Worm (Caenorhabditis elegans) whole organism, L4/young adult: ENCODE data around the gene enu-3.5.

Source experiments
- W03F9.2 ChIP-seq: fragments of 150-350 bp; optimal IDR thresholded peaks from 2 replicates; lab custom pipeline; 2014; ENCODE audit warnings: missing biosample characterization, missing genetic modification characterization
- dao-5 ChIP-seq: sonication (generic microtip); optimal IDR thresholded peaks from 2 replicates; lab custom pipeline; 2016; ENCODE audit warnings: missing genotype, missing genetic modification characterization, moderate library complexity, missing compliant biosample characterization
- him-1 ChIP-seq: sonication (generic microtip); optimal IDR thresholded peaks from 2 replicates; lab custom pipeline; 2016; ENCODE audit warnings: missing genotype, missing genetic modification reagents, missing genetic modification characterization, missing compliant biosample characterization

Gene enu-3.5

DNA sequence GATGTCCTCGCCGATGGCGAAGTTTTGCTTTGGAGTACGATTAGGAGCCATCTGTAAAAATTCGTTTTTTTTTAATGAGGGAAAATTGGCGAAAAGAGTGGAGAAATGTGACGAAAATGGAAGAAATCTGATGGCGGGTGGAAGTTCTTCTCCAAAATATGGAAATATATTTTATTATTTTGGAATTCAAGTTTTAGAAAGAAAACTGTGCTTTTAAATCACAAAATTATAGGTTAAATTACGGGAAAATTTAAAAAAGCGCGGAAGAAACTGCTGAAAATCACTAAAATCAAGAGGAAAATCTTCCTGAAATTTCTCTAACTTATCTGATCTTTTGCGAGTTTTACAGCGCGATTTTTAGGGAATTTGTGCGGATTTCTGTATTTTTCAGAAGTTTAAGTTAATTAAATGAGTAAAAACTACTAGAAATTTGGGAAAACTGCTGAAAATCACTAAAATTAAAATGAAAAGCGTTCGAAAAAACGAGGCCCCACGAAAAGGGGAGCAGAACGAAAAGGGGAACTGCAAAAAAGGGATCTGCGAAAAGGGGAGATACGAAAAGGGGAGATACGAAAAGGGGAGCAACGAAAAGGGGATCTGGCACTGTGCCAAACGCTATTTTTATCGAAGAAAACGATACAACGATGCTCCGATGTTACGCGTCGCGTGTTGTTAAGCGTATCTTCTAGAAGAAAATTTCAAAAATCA lies at the start of gene enu-3.5, which contains the start of gene cec-7:
enu-3.5 (plus strand) TSS at position 670 of the 708 bp plus-strand sequence.
cec-7 (minus strand) TSS at position 51 of the 708 bp plus-strand sequence.
- no peak for TF ChIP-seq dao-5 (tag; lab: Kevin White, UChicago)
- no peak for TF ChIP-seq him-1
- TF ChIP-seq W03F9.2 (tag; lab: Kevin White, UChicago) = no peak

DNA sequence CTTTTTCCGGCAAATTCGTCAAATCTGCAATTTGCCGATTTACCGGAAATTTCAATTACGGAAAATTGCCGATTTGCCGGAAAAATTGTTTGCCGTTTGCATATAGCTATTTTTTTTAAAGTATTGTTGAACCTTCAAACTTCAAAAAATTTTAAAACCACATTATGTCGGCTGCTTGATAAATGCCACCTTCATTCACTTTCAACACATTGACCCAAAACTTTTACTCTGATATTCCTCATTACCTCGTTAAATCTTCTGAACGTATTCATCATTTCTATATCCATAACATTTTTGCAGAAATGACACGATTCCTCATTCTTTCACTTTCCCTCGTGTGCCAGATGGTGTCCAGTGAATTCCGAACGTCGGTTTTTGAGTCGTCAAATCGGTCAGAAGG lies 48.9 kb upstream of the enu-3.5 start, which contains the start of gene Y37D8A.3:
Y37D8A.3 (plus strand) TSS at position 301 of the 400 bp plus-strand sequence.
- TF ChIP-seq him-1 = no peak
- no peak for TF ChIP-seq dao-5 (tag; lab: Kevin White, UChicago)
- no peak for TF ChIP-seq W03F9.2 (tag; lab: Kevin White, UChicago)

DNA sequence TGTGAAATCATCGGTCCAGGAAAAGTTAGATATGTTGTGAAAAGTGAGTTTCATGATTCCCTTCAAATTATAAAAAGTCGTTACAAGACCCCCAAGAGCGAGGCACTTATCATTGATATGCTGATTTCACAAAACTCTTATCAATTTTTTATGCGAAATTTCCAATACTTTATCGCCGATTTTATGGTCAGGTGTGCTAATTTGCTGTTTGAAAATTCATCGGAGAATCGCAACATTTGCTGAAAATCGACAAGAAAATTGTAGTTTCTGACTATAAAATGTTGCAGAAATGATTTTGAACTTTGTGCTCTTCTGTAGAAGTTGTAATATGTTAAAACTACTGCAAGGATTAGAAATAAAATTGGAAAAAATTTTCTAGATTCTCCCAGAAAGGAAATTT lies 46.3 kb upstream of the enu-3.5 start:
- no peak for TF ChIP-seq W03F9.2 (tag; lab: Kevin White, UChicago)
- TF ChIP-seq dao-5 (tag; lab: Kevin White, UChicago) = no peak
- TF ChIP-seq him-1 = no peak

DNA sequence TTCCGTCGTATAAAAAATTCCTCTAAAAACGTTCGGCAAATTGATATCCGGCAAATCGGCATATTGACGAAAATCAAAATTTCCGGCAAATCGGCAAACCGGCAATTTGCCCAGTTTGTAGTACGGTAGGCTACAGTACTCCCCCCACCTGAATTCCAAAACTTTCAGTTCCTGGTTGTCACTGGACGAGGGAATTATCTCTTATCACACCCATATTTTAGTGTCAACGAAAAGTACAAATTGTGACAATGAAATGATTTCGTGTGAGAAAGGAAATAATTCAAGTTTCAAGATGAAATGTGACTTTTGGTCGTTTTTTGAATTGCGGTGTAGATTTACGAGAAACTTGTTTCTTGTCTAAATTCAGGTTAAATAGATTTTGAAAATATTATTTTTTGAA lies 44.9 kb upstream of the enu-3.5 start:
- TF ChIP-seq W03F9.2 (tag; lab: Kevin White, UChicago) (no peak), dao-5 (tag; lab: Kevin White, UChicago) (no peak), him-1 (no peak)

DNA sequence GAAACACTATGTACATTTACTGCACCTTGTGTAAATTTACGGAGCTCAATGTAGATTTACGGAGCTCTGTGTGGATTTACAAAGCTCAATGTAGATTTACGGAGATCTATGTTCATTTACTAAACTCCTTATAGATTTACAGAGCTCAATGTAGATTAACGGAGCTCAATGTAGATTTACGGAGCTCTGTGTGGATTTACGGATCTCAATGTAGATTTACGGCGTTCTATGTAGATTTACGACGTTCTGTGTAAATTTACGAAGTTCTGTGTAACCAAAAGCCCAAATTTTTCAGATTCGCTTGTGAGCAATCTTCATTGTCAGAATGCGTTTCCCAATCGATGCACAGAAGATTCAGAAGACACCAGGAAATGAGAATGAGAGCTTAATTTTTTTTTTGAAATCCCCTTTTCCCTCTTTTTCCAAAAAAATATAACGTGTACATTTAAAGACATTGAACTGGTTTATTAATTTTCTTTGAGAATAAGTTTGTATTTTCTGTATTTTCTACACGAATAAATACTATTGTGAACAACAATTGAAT lies 41.2 kb upstream of the enu-3.5 start:
- TF ChIP-seq W03F9.2 (tag; lab: Kevin White, UChicago) (no peak), him-1 (no peak), dao-5 (tag; lab: Kevin White, UChicago) (no peak)

DNA sequence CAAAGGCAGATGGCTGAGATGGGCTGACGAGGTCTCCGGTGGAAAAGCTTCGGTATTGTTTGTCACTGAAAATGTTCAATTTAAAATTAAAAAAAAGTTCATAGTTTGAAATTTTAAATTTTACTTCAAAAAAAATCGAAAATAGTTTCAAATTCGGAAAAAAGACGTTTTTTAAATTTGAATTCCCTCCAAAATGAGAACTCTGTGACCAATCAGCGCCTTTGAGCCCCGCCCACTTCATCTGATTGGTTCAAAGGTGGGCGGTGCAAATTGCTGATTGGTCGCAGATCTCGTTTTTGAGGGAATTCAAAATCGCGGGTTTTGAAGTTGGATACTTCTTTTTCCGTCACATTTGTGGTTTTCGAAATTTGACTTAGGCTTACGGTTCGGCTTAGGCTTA lies 39.7 kb upstream of the enu-3.5 start:
- TF ChIP-seq W03F9.2 (tag; lab: Kevin White, UChicago) (no peak), him-1 (no peak), dao-5 (tag; lab: Kevin White, UChicago) (no peak)

DNA sequence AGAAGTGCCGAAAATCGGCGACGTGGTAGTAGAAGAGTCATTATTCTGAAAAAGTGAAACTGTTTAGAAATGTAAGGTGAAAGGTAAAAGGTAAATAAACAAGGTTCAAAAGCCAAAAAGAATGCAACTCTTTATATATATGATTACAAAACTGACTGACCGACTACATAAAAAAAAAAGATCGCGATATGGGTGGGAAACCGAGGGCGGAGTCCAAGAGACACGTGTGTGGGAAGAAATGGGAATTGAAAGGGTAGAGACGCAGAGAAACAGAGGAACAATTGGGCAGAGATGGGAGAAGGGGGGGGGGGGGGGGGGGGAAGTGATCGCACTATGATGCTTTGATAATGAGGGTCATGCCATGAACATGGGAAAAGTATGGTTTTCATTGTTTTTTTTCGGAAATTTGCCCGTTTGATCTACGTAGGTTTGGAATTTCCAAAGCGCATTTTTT lies 39.1 kb upstream of the enu-3.5 start, which contains the start of gene Y37D8A.4:
Y37D8A.4 (minus strand) TSS at position 51 of the 454 bp plus-strand sequence.
- TF ChIP-seq him-1 = no peak
- no peak for TF ChIP-seq W03F9.2 (tag; lab: Kevin White, UChicago)
- TF ChIP-seq dao-5 (tag; lab: Kevin White, UChicago) = no peak

DNA sequence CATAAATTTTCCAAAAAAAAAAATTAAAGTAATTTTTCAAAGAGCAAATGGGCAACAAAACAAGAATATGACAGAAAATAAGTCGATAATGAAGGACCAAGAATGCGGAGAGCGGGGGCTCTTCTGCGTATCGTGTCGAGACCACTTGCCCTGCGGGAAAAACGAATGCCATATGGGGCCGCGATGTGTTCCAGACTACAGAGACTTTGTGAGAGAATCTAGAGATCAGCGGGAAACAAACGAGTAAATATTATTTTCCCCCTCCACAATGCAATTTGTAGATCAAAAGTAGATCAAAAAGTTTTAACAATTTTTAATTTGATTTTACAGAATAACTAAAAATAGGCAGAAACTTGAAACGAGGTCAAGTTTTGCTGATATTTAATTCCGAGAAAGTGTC lies 37.8 kb upstream of the enu-3.5 start:
- TF ChIP-seq dao-5 (tag; lab: Kevin White, UChicago) (no peak), W03F9.2 (tag; lab: Kevin White, UChicago) (no peak), him-1 (no peak)

DNA sequence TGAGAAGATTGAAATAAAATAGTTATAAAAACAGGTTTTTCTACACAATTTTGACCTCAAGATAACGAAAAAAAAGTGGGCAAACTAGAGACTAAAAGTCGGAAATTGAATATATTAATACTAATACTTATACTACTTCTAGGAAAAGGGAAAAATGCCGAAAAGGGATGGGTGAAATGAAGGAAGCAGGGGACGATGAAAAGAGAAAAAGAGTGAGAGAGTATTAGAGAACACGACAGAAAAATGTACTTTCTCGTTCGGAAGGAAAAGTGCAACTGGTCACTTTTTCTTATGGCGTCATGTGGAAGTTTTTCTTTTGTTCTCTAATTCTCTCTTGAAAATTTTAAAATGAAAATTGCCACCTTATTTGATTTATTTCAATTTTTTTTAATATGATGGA lies 36.7 kb upstream of the enu-3.5 start:
- no peak for TF ChIP-seq dao-5 (tag; lab: Kevin White, UChicago)
- no peak for TF ChIP-seq him-1
- peak; percentile 40 for TF ChIP-seq W03F9.2 (tag; lab: Kevin White, UChicago)

DNA sequence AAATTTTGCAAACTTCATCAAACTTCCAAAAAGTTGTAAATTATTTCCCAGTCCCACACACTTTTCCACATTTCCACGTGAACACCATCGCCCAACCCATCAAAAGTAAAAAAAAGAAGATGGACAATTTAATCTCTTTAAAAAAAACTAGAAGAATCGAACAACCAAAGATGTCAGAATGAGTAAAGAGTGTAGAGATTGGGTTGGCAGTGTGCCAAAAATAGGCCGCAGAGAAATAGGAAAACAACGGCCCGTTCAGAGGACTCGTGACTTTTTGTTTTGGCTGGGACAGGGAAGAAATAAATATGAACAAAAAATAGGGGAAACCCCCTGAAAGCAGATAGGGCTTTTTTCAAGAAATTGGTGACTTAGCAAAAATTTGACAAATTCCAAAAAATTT lies 35.1 kb upstream of the enu-3.5 start:
- TF ChIP-seq dao-5 (tag; lab: Kevin White, UChicago) = no peak
- TF ChIP-seq W03F9.2 (tag; lab: Kevin White, UChicago) = peak; percentile 16

DNA sequence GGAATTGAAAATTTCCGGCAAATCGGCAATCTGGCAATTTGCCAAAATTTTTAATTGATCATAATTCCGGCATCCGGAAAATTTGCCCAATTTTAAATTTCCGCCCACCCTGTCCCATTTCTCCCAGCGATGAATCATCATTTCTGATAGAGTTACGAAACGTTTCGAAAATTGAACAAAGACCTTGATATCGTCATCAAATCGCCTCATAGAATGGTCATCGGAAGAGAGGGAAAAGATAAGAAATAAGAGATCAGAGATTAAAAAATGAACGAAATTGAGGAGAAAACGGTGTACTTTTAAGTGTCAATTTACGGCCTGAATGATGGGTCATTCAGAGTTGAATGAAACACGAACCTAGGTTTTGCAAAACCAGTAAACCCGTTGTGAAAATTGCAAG lies 30.4 kb upstream of the enu-3.5 start:
- no peak for TF ChIP-seq him-1
- no peak for TF ChIP-seq dao-5 (tag; lab: Kevin White, UChicago)
- no peak for TF ChIP-seq W03F9.2 (tag; lab: Kevin White, UChicago)

DNA sequence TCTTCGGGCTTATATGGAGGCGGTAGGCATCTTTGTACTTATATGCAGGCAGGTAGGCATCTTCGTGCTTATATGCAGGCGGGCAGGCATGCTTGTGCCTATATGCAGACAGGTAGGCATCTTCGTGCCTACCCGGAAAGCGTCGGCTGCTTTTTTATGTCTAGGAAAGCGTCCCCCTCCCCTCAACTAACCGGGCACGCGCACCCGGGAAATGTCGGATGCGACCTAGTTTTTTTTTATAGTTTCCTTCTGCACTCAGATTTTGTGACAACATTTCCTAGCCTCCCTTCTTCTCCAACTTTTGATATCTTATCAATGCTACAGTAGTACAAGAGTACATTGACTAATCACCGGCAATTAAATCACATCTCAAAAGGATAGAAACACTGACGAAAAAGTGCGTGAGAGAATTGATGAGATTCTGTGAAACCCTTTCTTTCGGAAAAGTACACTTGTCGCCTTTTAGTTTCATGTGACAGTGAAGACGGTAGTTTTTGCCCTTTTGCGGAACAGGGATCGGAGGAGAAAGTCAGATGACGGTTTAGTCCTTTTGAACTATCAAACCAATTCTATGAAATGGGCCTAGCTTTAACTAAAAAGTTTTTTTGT lies 28.9 kb upstream of the enu-3.5 start:
- no peak for TF ChIP-seq dao-5 (tag; lab: Kevin White, UChicago)
- TF ChIP-seq him-1 = no peak
- TF ChIP-seq W03F9.2 (tag; lab: Kevin White, UChicago) = no peak

DNA sequence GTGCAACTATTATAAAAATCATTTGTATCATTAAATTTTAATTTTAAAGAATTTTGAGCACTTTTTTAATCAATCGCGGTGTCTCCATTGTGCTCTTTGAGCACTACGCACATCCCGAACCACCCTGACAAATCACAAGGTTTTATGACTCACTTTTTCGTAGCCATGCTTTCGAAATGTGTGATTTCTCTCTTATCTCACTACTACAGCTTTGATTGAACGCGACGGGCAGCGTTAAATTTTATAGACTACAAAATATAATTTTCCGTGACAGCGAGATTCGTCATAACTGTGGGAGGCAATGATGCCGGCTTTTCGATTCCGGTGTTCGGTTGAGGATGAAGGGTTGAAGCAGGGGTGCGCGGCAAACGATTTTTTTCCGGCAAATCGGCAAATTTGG lies 28.3 kb upstream of the enu-3.5 start:
- TF ChIP-seq him-1 (no peak), W03F9.2 (tag; lab: Kevin White, UChicago) (no peak), dao-5 (tag; lab: Kevin White, UChicago) (no peak)

DNA sequence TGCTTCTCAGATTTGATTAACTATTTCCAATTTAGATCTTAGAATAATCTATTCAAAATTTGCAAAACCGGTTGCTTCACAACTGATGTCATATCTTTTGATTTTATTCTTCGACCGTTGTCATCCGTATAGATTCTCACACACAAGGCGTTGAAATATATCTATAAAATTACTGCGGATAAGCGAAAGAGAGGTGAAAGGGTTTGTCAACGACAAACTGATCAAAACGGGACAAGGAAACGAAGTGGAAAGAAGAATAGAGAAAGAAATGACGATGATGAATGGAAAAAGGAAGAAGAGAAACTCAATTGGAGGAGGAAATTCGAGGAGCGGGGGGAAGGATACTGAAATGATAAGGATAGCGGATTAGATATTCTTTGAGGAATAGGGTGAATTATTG lies 27.0 kb upstream of the enu-3.5 start:
- no peak for TF ChIP-seq W03F9.2 (tag; lab: Kevin White, UChicago)
- no peak for TF ChIP-seq dao-5 (tag; lab: Kevin White, UChicago)
- TF ChIP-seq him-1 = no peak
